Fruit fly (Drosophila melanogaster) whole organism, embryonic: Measurements from ENCODE around the gene Ir31a.

Experiments used
- ATbp ChIP-seq: fragments of 200-800 bp; sonication (Bioruptor generic); optimal IDR thresholded peaks from 2 replicates; lab custom pipeline; 2017; ENCODE audit warnings: missing biosample characterization, mild to moderate bottlenecking, missing genetic modification characterization, missing genetic modification reagents
- Abd-B ChIP-seq: fragments of 200-800 bp; sonication (Bioruptor generic); optimal IDR thresholded peaks from 2 replicates; lab custom pipeline; 2018; ENCODE audit warnings: missing biosample characterization, mild to moderate bottlenecking, missing genetic modification characterization, moderate library complexity
- BEAF-32 ChIP-seq: fragments of 200-800 bp; sonication (Bioruptor generic); optimal IDR thresholded peaks from 3 replicates; lab custom pipeline; 2017; ENCODE audit warnings: missing biosample characterization, missing genetic modification characterization, mild to moderate bottlenecking, moderate library complexity, missing genetic modification reagents
- CG10209 ChIP-seq: fragments of 200-800 bp; sonication (Bioruptor generic); optimal IDR thresholded peaks from 3 replicates; lab custom pipeline; 2017; ENCODE audit warnings: missing biosample characterization, mild to moderate bottlenecking, missing genetic modification characterization, missing genetic modification reagents
- CG12155 ChIP-seq: fragments of 200-800 bp; sonication (Bioruptor generic); optimal IDR thresholded peaks from 3 replicates; lab custom pipeline; 2016; ENCODE audit warnings: missing biosample characterization, missing genetic modification characterization
- CG13123 ChIP-seq: fragments of 200-800 bp; sonication (Bioruptor generic); optimal IDR thresholded peaks from 2 replicates; lab custom pipeline; 2016; ENCODE audit warnings: missing biosample characterization, missing genetic modification characterization
- CG15073 ChIP-seq: fragments of 200-800 bp; sonication (Bioruptor generic); optimal IDR thresholded peaks from 2 replicates; lab custom pipeline; 2016; ENCODE audit warnings: missing biosample characterization, missing genetic modification characterization
- CG16863 ChIP-seq: fragments of 200-800 bp; sonication (Bioruptor generic); optimal IDR thresholded peaks from 3 replicates; lab custom pipeline; 2016; ENCODE audit warnings: missing biosample characterization, missing genetic modification characterization
- CG18619 ChIP-seq: fragments of 200-800 bp; sonication (Bioruptor generic); optimal IDR thresholded peaks from 3 replicates; lab custom pipeline; 2017; ENCODE audit warnings: missing biosample characterization, mild to moderate bottlenecking, missing genetic modification characterization
- CG30431 ChIP-seq: fragments of 200-800 bp; sonication (Bioruptor generic); optimal IDR thresholded peaks from 2 replicates; lab custom pipeline; 2017; ENCODE audit warnings: missing biosample characterization, missing genetic modification characterization
- CG4282 ChIP-seq: fragments of 200-800 bp; sonication (Bioruptor generic); optimal IDR thresholded peaks from 2 replicates; lab custom pipeline; 2016; ENCODE audit warnings: missing biosample characterization, missing genetic modification characterization
- CG4617 ChIP-seq: fragments of 200-800 bp; sonication (Bioruptor generic); optimal IDR thresholded peaks from 3 replicates; lab custom pipeline; 2016; ENCODE audit warnings: missing biosample characterization, missing genetic modification characterization, borderline replicate concordance
- CG4707 ChIP-seq: fragments of 200-800 bp; sonication (Bioruptor generic); optimal IDR thresholded peaks from 2 replicates; lab custom pipeline; 2018; ENCODE audit warnings: missing biosample characterization, mild to moderate bottlenecking, missing genetic modification characterization, moderate library complexity
- CG6689 ChIP-seq: fragments of 200-800 bp; sonication (Bioruptor generic); IDR thresholded peaks from 2 replicates; pipeline ENCODE4 v1.3.6; 2022; ENCODE audit warnings: missing biosample characterization, missing genetic modification characterization
- CG7987 ChIP-seq: fragments of 200-800 bp; sonication (Bioruptor generic); optimal IDR thresholded peaks from 2 replicates; lab custom pipeline; 2018; ENCODE audit warnings: missing biosample characterization, mild to moderate bottlenecking, missing genetic modification characterization, moderate library complexity
- CG8944 ChIP-seq: fragments of 200-800 bp; sonication (Bioruptor generic); optimal IDR thresholded peaks from 3 replicates; lab custom pipeline; 2016; ENCODE audit warnings: missing biosample characterization, missing genetic modification characterization
- Camta ChIP-seq: fragments of 200-800 bp; sonication (Bioruptor generic); optimal IDR thresholded peaks from 2 replicates; lab custom pipeline; 2016; ENCODE audit warnings: missing biosample characterization, missing genetic modification characterization
- CkIIα-i1 ChIP-seq: fragments of 200-800 bp; sonication (Bioruptor generic); IDR thresholded peaks from 2 replicates; pipeline ENCODE4 v1.3.6; 2022; ENCODE audit warnings: missing biosample characterization, missing genetic modification characterization
- D ChIP-seq, 2 experiments: fragments of 200-800 bp in 1 of 2; fragments of >200 bp in 1 of 2; sonication (Bioruptor generic) in 1 of 2; optimal IDR thresholded peaks; 2 replicates in 1 of 2; 3 replicates in 1 of 2; lab custom pipeline; 2017; ENCODE audit warnings: mild to moderate bottlenecking in 1 of 2, missing biosample characterization in 1 of 2, missing genetic modification characterization in 1 of 2, missing genetic modification reagents in 1 of 2
- D19B ChIP-seq: fragments of 200-800 bp; sonication (Bioruptor generic); optimal IDR thresholded peaks from 2 replicates; lab custom pipeline; 2017; ENCODE audit warnings: missing biosample characterization, mild to moderate bottlenecking, missing genetic modification characterization
- Gsc ChIP-seq: fragments of 200-800 bp; sonication (Bioruptor generic); IDR thresholded peaks from 2 replicates; pipeline ENCODE4 v1.3.6; 2022; ENCODE audit warnings: missing biosample characterization, missing genetic modification characterization
- Nf-YB ChIP-seq: fragments of 200-800 bp; sonication (Bioruptor generic); optimal IDR thresholded peaks from 3 replicates; lab custom pipeline; 2019; ENCODE audit warnings: missing biosample characterization, mild to moderate bottlenecking, missing genetic modification characterization, moderate library complexity
- Sry-δ ChIP-seq: fragments of 200-800 bp; sonication (Bioruptor generic); optimal IDR thresholded peaks from 2 replicates; lab custom pipeline; 2016; ENCODE audit warnings: missing biosample characterization, missing genetic modification characterization
- Taf1 ChIP-seq: fragments of 200-800 bp; sonication (Bioruptor generic); IDR thresholded peaks from 2 replicates; pipeline ENCODE4 v1.3.6; 2022; ENCODE audit warnings: missing biosample characterization, missing genetic modification characterization
- bigmax ChIP-seq: fragments of 200-800 bp; sonication (Bioruptor generic); optimal IDR thresholded peaks from 2 replicates; lab custom pipeline; 2018; ENCODE audit warnings: missing biosample characterization, mild to moderate bottlenecking, missing genetic modification characterization
- ci ChIP-seq: fragments of 200-800 bp; sonication (Bioruptor generic); IDR thresholded peaks from 3 replicates; pipeline ENCODE4 v1.3.6; 2022; ENCODE audit warnings: missing biosample characterization, missing genetic modification characterization
- corto ChIP-seq: fragments of 200-800 bp; sonication (Bioruptor generic); optimal IDR thresholded peaks from 2 replicates; lab custom pipeline; 2016; ENCODE audit warnings: missing biosample characterization, mild to moderate bottlenecking, missing genetic modification characterization, moderate library complexity
- crc ChIP-seq: fragments of 200-800 bp; sonication (Bioruptor generic); optimal IDR thresholded peaks from 2 replicates; lab custom pipeline; 2016; ENCODE audit warnings: missing biosample characterization, missing genetic modification characterization
- fru ChIP-seq: fragments of >200 bp; optimal IDR thresholded peaks from 2 replicates; lab custom pipeline; 2017
- ftz-f1 ChIP-seq: fragments of 200-800 bp; sonication (Bioruptor generic); optimal IDR thresholded peaks from 2 replicates; lab custom pipeline; 2016; ENCODE audit warnings: missing biosample characterization, missing genetic modification characterization
- hb ChIP-seq: fragments of 200-800 bp; sonication (Bioruptor generic); IDR thresholded peaks from 3 replicates; pipeline ENCODE4 v1.3.6; 2022; ENCODE audit warnings: missing biosample characterization, missing genetic modification characterization; ENCODE audit not compliant: partially characterized antibody
- hkb ChIP-seq, 2 experiments: fragments of 200-800 bp in 1 of 2; fragments of >200 bp in 1 of 2; sonication (Bioruptor generic) in 1 of 2; IDR thresholded peaks in 1 of 2; optimal IDR thresholded peaks in 1 of 2; 2 replicates each; pipeline versions ENCODE4 v1.3.6 to Lab custom; 2017 to 2022; ENCODE audit warnings: missing biosample characterization in 1 of 2, missing genetic modification characterization in 1 of 2
- jing ChIP-seq: fragments of 200-800 bp; sonication (Bioruptor generic); optimal IDR thresholded peaks from 2 replicates; lab custom pipeline; 2018; ENCODE audit warnings: missing biosample characterization, mild to moderate bottlenecking, missing genetic modification characterization
- kay ChIP-seq: fragments of 200-800 bp; sonication (Bioruptor generic); optimal IDR thresholded peaks from 2 replicates; lab custom pipeline; 2016; ENCODE audit warnings: missing biosample characterization, missing genetic modification characterization
- onecut ChIP-seq: fragments of 200-800 bp; sonication (Bioruptor generic); IDR thresholded peaks from 2 replicates; pipeline ENCODE4 v1.3.6; 2022; ENCODE audit warnings: missing biosample characterization, missing genetic modification characterization
- org-1 ChIP-seq: fragments of 200-800 bp; sonication (Bioruptor generic); optimal IDR thresholded peaks from 2 replicates; lab custom pipeline; 2017; ENCODE audit warnings: missing biosample characterization, missing genetic modification characterization
- pan ChIP-seq, 4 experiments: fragments of >200 bp in 3 of 4; fragments of 200-800 bp in 1 of 4; sonication (Bioruptor generic) in 1 of 4; optimal IDR thresholded peaks in 3 of 4; IDR thresholded peaks in 1 of 4; 2 replicates each; pipeline versions ENCODE4 v1.3.6 to Lab custom; 2017 to 2022; ENCODE audit warnings: missing biosample characterization in 2 of 4, missing genetic modification characterization in 2 of 4, mixed read lengths in 1 of 4
- peb ChIP-seq: fragments of 200-800 bp; sonication (Bioruptor generic); IDR thresholded peaks from 2 replicates; pipeline ENCODE4 v1.3.6; 2022; ENCODE audit warnings: missing biosample characterization, missing genetic modification characterization
- pfk ChIP-seq: fragments of 200-800 bp; sonication (Bioruptor generic); optimal IDR thresholded peaks from 2 replicates; lab custom pipeline; 2018; ENCODE audit warnings: missing biosample characterization, mild to moderate bottlenecking, missing genetic modification characterization, moderate library complexity
- pho ChIP-seq: fragments of 200-800 bp; sonication (Bioruptor generic); optimal IDR thresholded peaks from 2 replicates; lab custom pipeline; 2016; ENCODE audit warnings: missing biosample characterization, missing genetic modification characterization
- prd ChIP-seq, 3 experiments: fragments of >200 bp in 2 of 3; fragments of 200-800 bp in 1 of 3; sonication (Bioruptor generic) in 1 of 3; optimal IDR thresholded peaks in 2 of 3; IDR thresholded peaks in 1 of 3; 2 replicates in 2 of 3; 3 replicates in 1 of 3; pipeline versions ENCODE4 v1.3.6 to Lab custom; 2017 to 2022; ENCODE audit warnings: missing biosample characterization in 1 of 3, missing genetic modification characterization in 1 of 3
- row ChIP-seq: fragments of 200-800 bp; sonication (Bioruptor generic); IDR thresholded peaks from 3 replicates; pipeline ENCODE4 v1.3.6; 2022; ENCODE audit warnings: missing biosample characterization, missing genetic modification characterization
- sens-2 ChIP-seq: fragments of 200-800 bp; sonication (Bioruptor generic); IDR thresholded peaks from 2 replicates; pipeline ENCODE4 v1.3.6; 2022; ENCODE audit warnings: missing biosample characterization, missing genetic modification characterization
- seq ChIP-seq: fragments of 200-800 bp; sonication (Bioruptor generic); IDR thresholded peaks from 2 replicates; pipeline ENCODE4 v1.3.6; 2022; ENCODE audit warnings: missing biosample characterization, missing genetic modification characterization
- sqz ChIP-seq: fragments of 200-800 bp; sonication (Bioruptor generic); optimal IDR thresholded peaks from 3 replicates; lab custom pipeline; 2018; ENCODE audit warnings: missing biosample characterization, mild to moderate bottlenecking, missing genetic modification characterization
- sr ChIP-seq: fragments of 200-800 bp; sonication (Bioruptor generic); IDR thresholded peaks from 3 replicates; pipeline ENCODE4 v1.3.6; 2022; ENCODE audit warnings: missing biosample characterization, missing genetic modification characterization
- tap ChIP-seq: fragments of 200-800 bp; optimal IDR thresholded peaks from 3 replicates; lab custom pipeline; 2019; ENCODE audit warnings: missing biosample characterization, mild to moderate bottlenecking, missing genetic modification characterization, moderate library complexity
- vfl ChIP-seq: fragments of 200-800 bp; sonication (Bioruptor generic); optimal IDR thresholded peaks from 2 replicates; lab custom pipeline; 2016; ENCODE audit warnings: missing biosample characterization, missing genetic modification characterization
- zen ChIP-seq: fragments of 200-800 bp; sonication (Bioruptor generic); optimal IDR thresholded peaks from 3 replicates; lab custom pipeline; 2018; ENCODE audit warnings: missing biosample characterization, mild to moderate bottlenecking, missing genetic modification characterization, moderate library complexity

Ir31a gene

dm6 chr2L:10408122-10408576, 2.8 kb downstream of the Ir31a start, which contains the start of the genes Ip259 and RpS27A (continued):
- TF ChIP-seq prd (optimal IDR thresholded peaks at IDR 0.05; lab: Kevin White, UChicago) (no peak), prd (GFP tag; IDR thresholded peaks at IDR 0.05; lab: Robert Waterston, UW) (peak; percentile 62; the same call in 2 of the 3 replicates), bigmax (GFP tag; lab: Kevin White, UChicago) (no peak), ci (GFP tag; lab: Robert Waterston, UW) (peak; percentile 92), sens-2 (GFP tag; lab: Robert Waterston, UW) (peak; percentile 86), D19B (GFP tag; lab: Kevin White, UChicago) (peak; percentile 56), pfk (GFP tag; lab: Kevin White, UChicago) (peak; percentile 96), CG8944 (GFP tag; lab: Kevin White, UChicago) (no peak), CG12155 (GFP tag; lab: Kevin White, UChicago) (peak; percentile 33), hkb (optimal IDR thresholded peaks at IDR 0.05; lab: Kevin White, UChicago) (no peak), hkb (GFP tag; IDR thresholded peaks at IDR 0.05; lab: Robert Waterston, UW) (peak; percentile 68), CG4282 (GFP tag; lab: Kevin White, UChicago) (no peak), fru (no peak), crc (GFP tag; lab: Kevin White, UChicago) (peak; percentile 56), Taf1 (GFP tag; lab: Robert Waterston, UW) (no peak), Nf-YB (GFP tag; lab: Kevin White, UChicago) (peak; percentile 58), D (optimal IDR thresholded peaks at IDR 0.05; lab: Kevin White, UChicago) (no peak), D (GFP tag; optimal IDR thresholded peaks at IDR 0.05; lab: Kevin White, UChicago) (peak; percentile 62), Camta (GFP tag; lab: Kevin White, UChicago) (peak; percentile 81), corto (GFP tag; lab: Kevin White, UChicago) (no peak), seq (GFP tag; lab: Robert Waterston, UW) (peak; percentile 74), CG10209 (GFP tag; lab: Kevin White, UChicago) (peak; percentile 80), zen (peak; percentile 75), kay (GFP tag; lab: Kevin White, UChicago) (no peak), pan (optimal IDR thresholded peaks at IDR 0.05; lab: Kevin White, UChicago) (no peak), pan (GFP tag; optimal IDR thresholded peaks at IDR 0.05 in 1 of 2, IDR thresholded peaks at IDR 0.05 in 1 of 2) (peak in 1 of 2 experiments; percentile 77), BEAF-32 (peak; percentile 40), sqz (no peak), CG7987 (GFP tag; lab: Kevin White, UChicago) (peak; percentile 91), CG13123 (GFP tag; lab: Kevin White, UChicago) (peak; percentile 30), row (peak; percentile 81), pho (GFP tag; lab: Kevin White, UChicago) (peak; percentile 50), CG6689 (GFP tag; lab: Robert Waterston, UW) (peak; percentile 59), ftz-f1 (GFP tag; lab: Kevin White, UChicago) (no peak), Abd-B (GFP tag; lab: Kevin White, UChicago) (no peak), CG4707 (GFP tag; lab: Kevin White, UChicago) (peak; percentile 79), Gsc (GFP tag; lab: Robert Waterston, UW) (no peak), ATbp (GFP tag; lab: Kevin White, UChicago) (no peak), org-1 (GFP tag; lab: Kevin White, UChicago) (peak; percentile 40), CG30431 (GFP tag; lab: Kevin White, UChicago) (peak; percentile 69), CG15073 (GFP tag; lab: Kevin White, UChicago) (no peak), CG18619 (GFP tag; lab: Kevin White, UChicago) (peak; percentile 84), tap (tag; lab: Kevin White, UChicago) (peak; percentile 66), jing (GFP tag; lab: Kevin White, UChicago) (no peak), CkIIα-i1 (GFP tag; lab: Robert Waterston, UW) (no peak), sr (no peak; the same call in 1 of the 3 replicates), CG4617 (GFP tag; lab: Kevin White, UChicago) (peak; percentile 46), hb (no peak), Sry-δ (GFP tag; lab: Kevin White, UChicago) (peak; percentile 50), peb (GFP tag; lab: Robert Waterston, UW) (no peak; the same call in 1 of the 2 replicates), onecut (GFP tag; lab: Robert Waterston, UW) (peak; percentile 75), vfl (GFP tag; lab: Kevin White, UChicago) (peak; percentile 34), CG16863 (peak; percentile 47)
